Worm (Caenorhabditis elegans) whole organism, L4/young adult: ENCODE data around the gene ubc-15.

ENCODE experiments used
- W03F9.2 ChIP-seq: fragments of 150-350 bp; optimal IDR thresholded peaks from 2 replicates; lab custom pipeline; 2014; ENCODE audit warnings: missing biosample characterization, missing genetic modification characterization
- dao-5 ChIP-seq: sonication (generic microtip); optimal IDR thresholded peaks from 2 replicates; lab custom pipeline; 2016; ENCODE audit warnings: missing genotype, missing genetic modification characterization, moderate library complexity, missing compliant biosample characterization
- him-1 ChIP-seq: sonication (generic microtip); optimal IDR thresholded peaks from 2 replicates; lab custom pipeline; 2016; ENCODE audit warnings: missing genotype, missing genetic modification reagents, missing genetic modification characterization, missing compliant biosample characterization

ce11 chrII:2852493-2852892 lies 60.9 kb downstream of the ubc-15 start, which contains the start of gene ptc-3:
- no peak for TF ChIP-seq him-1 (tag; lab: Kevin White, UChicago)
- TF ChIP-seq dao-5 (tag; lab: Kevin White, UChicago) = no peak
- no peak for TF ChIP-seq W03F9.2 (tag; lab: Kevin White, UChicago)
